In genomic region chrX:2294474-2295434, dm6 we compare ENCODE assay signal across 1 fruit fly cellular context.
TF ChIP-seq lines count a peak whose summit lies in the region.

No protein-coding gene starts in this region.

TF ChIP-seq in whole organism, embryonic, 481 proteins besides CTCF, POLR2A, EP300 and RAD21 (continued from another document and continues in another):
- TF ChIP-seq hth (optimal IDR thresholded peaks at IDR 0.05; lab: Kevin White, UChicago) (no peak), CG3847 (GFP tag; IDR thresholded peaks at IDR 0.05; lab: Robert Waterston, UW) (no peak), ssp (GFP tag; IDR thresholded peaks at IDR 0.05; lab: Robert Waterston, UW) (no peak), CG16863 (GFP tag; optimal IDR thresholded peaks at IDR 0.05; lab: Kevin White, UChicago) (peak; percentile 16), Rfx (GFP tag; IDR thresholded peaks at IDR 0.05; lab: Robert Waterston, UW) (no peak), gsb (GFP tag; IDR thresholded peaks at IDR 0.05; lab: Robert Waterston, UW) (no peak), NC2α (GFP tag; optimal IDR thresholded peaks at IDR 0.05; lab: Kevin White, UChicago) (no peak), bigmax (GFP tag; optimal IDR thresholded peaks at IDR 0.05; lab: Kevin White, UChicago) (no peak), CG31388 (GFP tag; optimal IDR thresholded peaks at IDR 0.05; lab: Kevin White, UChicago) (no peak), luna (GFP tag; optimal IDR thresholded peaks at IDR 0.05; lab: Kevin White, UChicago) (no peak), ci (GFP tag; IDR thresholded peaks at IDR 0.05; lab: Robert Waterston, UW) (peak; percentile 61), Rx (GFP tag; IDR thresholded peaks at IDR 0.05; lab: Robert Waterston, UW) (no peak), jumu (GFP tag; optimal IDR thresholded peaks at IDR 0.05; lab: Kevin White, UChicago) (no peak), CG1832 (GFP tag; optimal IDR thresholded peaks at IDR 0.05; lab: Kevin White, UChicago) (no peak), Fer3 (tag; optimal IDR thresholded peaks at IDR 0.05; lab: Kevin White, UChicago) (no peak), Myb (GFP tag; optimal IDR thresholded peaks at IDR 0.05; lab: Kevin White, UChicago) (no peak), tin (GFP tag; optimal IDR thresholded peaks at IDR 0.05; lab: Kevin White, UChicago) (no peak), CG11695 (GFP tag; IDR thresholded peaks at IDR 0.05; lab: Robert Waterston, UW) (0 out of 3 replicates have a peak, but pooled peaks have one; percentile 6), Taf1 (GFP tag; IDR thresholded peaks at IDR 0.05; lab: Robert Waterston, UW) (no peak), aop (GFP tag; IDR thresholded peaks at IDR 0.05; lab: Robert Waterston, UW) (no peak), CG13123 (GFP tag; optimal IDR thresholded peaks at IDR 0.05; lab: Kevin White, UChicago) (no peak), Hand (GFP tag; optimal IDR thresholded peaks at IDR 0.05; lab: Kevin White, UChicago) (no peak), croc (GFP tag; conservative IDR thresholded peaks at IDR 0.05; lab: Robert Waterston, UW) (no peak), pros (GFP tag; optimal IDR thresholded peaks at IDR 0.05; lab: Kevin White, UChicago) (no peak), cato (GFP tag; optimal IDR thresholded peaks at IDR 0.05; lab: Kevin White, UChicago; ENCODE audit: borderline replicate concordance) (no peak), corto (GFP tag; optimal IDR thresholded peaks at IDR 0.05; lab: Kevin White, UChicago) (no peak), Pdp1 (GFP tag; optimal IDR thresholded peaks at IDR 0.05; lab: Kevin White, UChicago) (no peak), Dad (GFP tag; optimal IDR thresholded peaks at IDR 0.05; lab: Kevin White, UChicago) (no peak), CG12299 (tag; optimal IDR thresholded peaks at IDR 0.05; lab: Kevin White, UChicago) (no peak), Nf-YB (GFP tag; optimal IDR thresholded peaks at IDR 0.05; lab: Kevin White, UChicago) (no peak), tx (GFP tag; optimal IDR thresholded peaks at IDR 0.05; lab: Kevin White, UChicago) (no peak), CG7839 (tag; optimal IDR thresholded peaks at IDR 0.05; lab: Kevin White, UChicago) (no peak), CG9437 (GFP tag; optimal IDR thresholded peaks at IDR 0.05; lab: Kevin White, UChicago) (no peak), CG6654 (GFP tag; optimal IDR thresholded peaks at IDR 0.05; lab: Kevin White, UChicago) (no peak), phol (tag; optimal IDR thresholded peaks at IDR 0.05; lab: Kevin White, UChicago) (no peak), CG1602 (GFP tag; optimal IDR thresholded peaks at IDR 0.05; lab: Kevin White, UChicago) (no peak), scrt (GFP tag; optimal IDR thresholded peaks at IDR 0.05; lab: Kevin White, UChicago) (no peak), Atf-2 (GFP tag; optimal IDR thresholded peaks at IDR 0.05; lab: Kevin White, UChicago) (no peak), H15 (GFP tag; IDR thresholded peaks at IDR 0.05; lab: Robert Waterston, UW) (no peak), Ets65A (GFP tag; lab: Kevin White, UChicago) (no peak), CG11085 (GFP tag; IDR thresholded peaks at IDR 0.05; lab: Robert Waterston, UW) (no peak), Nf-YA (GFP tag; IDR thresholded peaks at IDR 0.05; lab: Robert Waterston, UW) (no peak), dati (GFP tag; IDR thresholded peaks at IDR 0.05; lab: Robert Waterston, UW) (0 out of 2 replicates have a peak, but pooled peaks have one; percentile 50), MESR4 (GFP tag; optimal IDR thresholded peaks at IDR 0.05; lab: Kevin White, UChicago) (no peak), stwl (tag; optimal IDR thresholded peaks at IDR 0.05; lab: Kevin White, UChicago) (no peak), Asciz (GFP tag; optimal IDR thresholded peaks at IDR 0.05; lab: Kevin White, UChicago) (peak; percentile 11), HLH4C (GFP tag; IDR thresholded peaks at IDR 0.05; lab: Robert Waterston, UW; ENCODE audit: partially characterized antibody) (no peak), CG1024 (GFP tag; IDR thresholded peaks at IDR 0.05; lab: Robert Waterston, UW) (peak; percentile 34; the same call in 1 of the 2 replicates), Hey (tag; optimal IDR thresholded peaks at IDR 0.05; lab: Kevin White, UChicago) (no peak), tio (GFP tag; optimal IDR thresholded peaks at IDR 0.05; lab: Kevin White, UChicago) (no peak), az2 (GFP tag; optimal IDR thresholded peaks at IDR 0.05; lab: Kevin White, UChicago) (no peak), CG7372 (GFP tag; IDR thresholded peaks at IDR 0.05; lab: Robert Waterston, UW) (no peak), fu2 (GFP tag; optimal IDR thresholded peaks at IDR 0.05; lab: Kevin White, UChicago) (no peak), pfk (GFP tag; optimal IDR thresholded peaks at IDR 0.05; lab: Kevin White, UChicago) (no peak), amos (GFP tag; IDR thresholded peaks at IDR 0.05; lab: Robert Waterston, UW; ENCODE audit: partially characterized antibody) (no peak), Lpt (GFP tag; optimal IDR thresholded peaks at IDR 0.05; lab: Kevin White, UChicago) (no peak), kni (GFP tag; optimal IDR thresholded peaks at IDR 0.05; lab: Kevin White, UChicago) (no peak), HmgZ (tag; optimal IDR thresholded peaks at IDR 0.05; lab: Kevin White, UChicago) (no peak), CG9797 (GFP tag; optimal IDR thresholded peaks at IDR 0.05; lab: Kevin White, UChicago) (no peak), ATbp (GFP tag; optimal IDR thresholded peaks at IDR 0.05; lab: Kevin White, UChicago) (peak; percentile 69), fd96Cb (tag; optimal IDR thresholded peaks at IDR 0.05; lab: Kevin White, UChicago) (peak; percentile 7), gce (GFP tag; IDR thresholded peaks at IDR 0.05; lab: Robert Waterston, UW) (peak; percentile 76; the same call in 1 of the 3 replicates), CG30403 (GFP tag; optimal IDR thresholded peaks at IDR 0.05; lab: Kevin White, UChicago) (no peak), CG13775 (GFP tag; optimal IDR thresholded peaks at IDR 0.05; lab: Kevin White, UChicago) (no peak), CoRest (tag; optimal IDR thresholded peaks at IDR 0.05; lab: Kevin White, UChicago) (peak; percentile 8), Ssrp (tag; optimal IDR thresholded peaks at IDR 0.05; lab: Kevin White, UChicago) (no peak), Bteb2 (GFP tag; optimal IDR thresholded peaks at IDR 0.05; lab: Kevin White, UChicago) (no peak), Ada2b (GFP tag; IDR thresholded peaks at IDR 0.05; lab: Robert Waterston, UW) (no peak), Eip74EF (GFP tag; optimal IDR thresholded peaks at IDR 0.05; lab: Kevin White, UChicago) (no peak), Dp (GFP tag; optimal IDR thresholded peaks at IDR 0.05; lab: Kevin White, UChicago) (no peak), z (GFP tag; IDR thresholded peaks at IDR 0.05; lab: Robert Waterston, UW) (peak; percentile 92), odd (GFP tag; optimal IDR thresholded peaks at IDR 0.05; lab: Kevin White, UChicago) (no peak), CG7556 (GFP tag; optimal IDR thresholded peaks at IDR 0.05; lab: Kevin White, UChicago) (no peak), Oli (tag; optimal IDR thresholded peaks at IDR 0.05; lab: Kevin White, UChicago) (no peak), CG3407 (GFP tag; optimal IDR thresholded peaks at IDR 0.05; lab: Kevin White, UChicago) (peak; percentile 20), CG14860 (GFP tag; IDR thresholded peaks at IDR 0.05; lab: Robert Waterston, UW; ENCODE audit: partially characterized antibody) (no peak), otp (GFP tag; IDR thresholded peaks at IDR 0.05; lab: Robert Waterston, UW) (no peak), chif (GFP tag; optimal IDR thresholded peaks at IDR 0.05; lab: Kevin White, UChicago) (peak; percentile 15 to 30), CG7786 (GFP tag; optimal IDR thresholded peaks at IDR 0.05; lab: Kevin White, UChicago) (no peak), C15 (GFP tag; IDR thresholded peaks at IDR 0.05; lab: Robert Waterston, UW) (no peak), CG2202 (tag; optimal IDR thresholded peaks at IDR 0.05; lab: Kevin White, UChicago) (peak; percentile 14), wdn (GFP tag; IDR thresholded peaks at IDR 0.05; lab: Robert Waterston, UW) (no peak), Side (GFP tag; optimal IDR thresholded peaks at IDR 0.05; lab: Kevin White, UChicago) (peak; percentile 38), ftz-f1 (GFP tag; optimal IDR thresholded peaks at IDR 0.05; lab: Kevin White, UChicago) (no peak), CG11093 (GFP tag; IDR thresholded peaks at IDR 0.05; lab: Robert Waterston, UW) (no peak), Aef1 (GFP tag; IDR thresholded peaks at IDR 0.05; lab: Robert Waterston, UW) (no peak), Dip2 (GFP tag; IDR thresholded peaks at IDR 0.05; lab: Robert Waterston, UW) (no peak), onecut (GFP tag; IDR thresholded peaks at IDR 0.05; lab: Robert Waterston, UW) (no peak), Hr39 (optimal IDR thresholded peaks at IDR 0.05; lab: Kevin White, UChicago) (no peak), CG10147 (GFP tag; optimal IDR thresholded peaks at IDR 0.05; lab: Kevin White, UChicago) (no peak), CG17612 (GFP tag; IDR thresholded peaks at IDR 0.05; lab: Robert Waterston, UW) (no peak), CG4854 (GFP tag; optimal IDR thresholded peaks at IDR 0.05; lab: Kevin White, UChicago) (no peak), CG17385 (GFP tag; optimal IDR thresholded peaks at IDR 0.05; lab: Kevin White, UChicago) (no peak), CG18011 (GFP tag; optimal IDR thresholded peaks at IDR 0.05; lab: Kevin White, UChicago) (no peak), CG7357 (GFP tag; IDR thresholded peaks at IDR 0.05; lab: Robert Waterston, UW) (no peak), zen (tag; optimal IDR thresholded peaks at IDR 0.05; lab: Kevin White, UChicago) (no peak), Dip3 (GFP tag; optimal IDR thresholded peaks at IDR 0.05; lab: Kevin White, UChicago) (no peak), BtbVII (GFP tag; optimal IDR thresholded peaks at IDR 0.05; lab: Kevin White, UChicago) (no peak), sqz (GFP tag; optimal IDR thresholded peaks at IDR 0.05; lab: Kevin White, UChicago) (no peak), zfh1 (GFP tag; IDR thresholded peaks at IDR 0.05; lab: Robert Waterston, UW) (peak; percentile 47; the same call in 1 of the 3 replicates), Sry-δ (GFP tag; optimal IDR thresholded peaks at IDR 0.05; lab: Kevin White, UChicago) (no peak), crol (GFP tag; IDR thresholded peaks at IDR 0.05; lab: Robert Waterston, UW) (peak; percentile 68; the same call in 1 of the 2 replicates), CG42726 (GFP tag; IDR thresholded peaks at IDR 0.05; lab: Robert Waterston, UW; ENCODE audit: partially characterized antibody) (no peak), maf-S (GFP tag; optimal IDR thresholded peaks at IDR 0.05; lab: Kevin White, UChicago) (no peak), mld (GFP tag; IDR thresholded peaks at IDR 0.05; lab: Robert Waterston, UW; ENCODE audit: partially characterized antibody) (no peak), pita (GFP tag; optimal IDR thresholded peaks at IDR 0.05; lab: Kevin White, UChicago) (no peak), slp2 (GFP tag; optimal IDR thresholded peaks at IDR 0.05; lab: Kevin White, UChicago) (no peak), CG4328 (GFP tag; optimal IDR thresholded peaks at IDR 0.05; lab: Kevin White, UChicago) (peak; percentile 45), twi (tag; optimal IDR thresholded peaks at IDR 0.05; lab: Kevin White, UChicago) (no peak), CG18476 (GFP tag; optimal IDR thresholded peaks at IDR 0.05; lab: Kevin White, UChicago) (no peak), dimm (GFP tag; IDR thresholded peaks at IDR 0.05; lab: Robert Waterston, UW) (0 out of 2 replicates have a peak, but pooled peaks have one; percentile 35), Jarid2 (GFP tag; optimal IDR thresholded peaks at IDR 0.05; lab: Kevin White, UChicago) (no peak), CG4707 (GFP tag; optimal IDR thresholded peaks at IDR 0.05; lab: Kevin White, UChicago) (peak; percentile 58), CG2116 (GFP tag; optimal IDR thresholded peaks at IDR 0.05; lab: Kevin White, UChicago) (no peak), cad (GFP tag; optimal IDR thresholded peaks at IDR 0.05; lab: Kevin White, UChicago) (no peak), CG17328 (GFP tag; IDR thresholded peaks at IDR 0.05; lab: Robert Waterston, UW) (0 out of 2 replicates have a peak, but pooled peaks have one; percentile 10), Mad (GFP tag; optimal IDR thresholded peaks at IDR 0.05; lab: Kevin White, UChicago) (no peak), grau (tag; optimal IDR thresholded peaks at IDR 0.05; lab: Kevin White, UChicago) (no peak), Atf6 (GFP tag; IDR thresholded peaks at IDR 0.05; lab: Robert Waterston, UW) (no peak), HLH54F (GFP tag; optimal IDR thresholded peaks at IDR 0.05; lab: Kevin White, UChicago) (no peak), sr (GFP tag; IDR thresholded peaks at IDR 0.05; lab: Robert Waterston, UW) (peak; percentile 19; the same call in 1 of the 3 replicates), trem (tag; optimal IDR thresholded peaks at IDR 0.05; lab: Kevin White, UChicago) (no peak), Awh (GFP tag; IDR thresholded peaks at IDR 0.05; lab: Robert Waterston, UW) (peak; percentile 60; the same call in 1 of the 2 replicates), CG10431 (GFP tag; optimal IDR thresholded peaks at IDR 0.05; lab: Kevin White, UChicago) (no peak), CG13894 (tag; optimal IDR thresholded peaks at IDR 0.05; lab: Kevin White, UChicago) (no peak), Drgx (GFP tag; IDR thresholded peaks at IDR 0.05; lab: Robert Waterston, UW) (peak; percentile 55), CG5245 (GFP tag; optimal IDR thresholded peaks at IDR 0.05; lab: Kevin White, UChicago) (no peak), gsb-n (tag; optimal IDR thresholded peaks at IDR 0.05; lab: Kevin White, UChicago) (no peak), dm (GFP tag; optimal IDR thresholded peaks at IDR 0.05; lab: Kevin White, UChicago) (no peak), CG10462 (GFP tag; optimal IDR thresholded peaks at IDR 0.05; lab: Kevin White, UChicago) (no peak), CG2875 (GFP tag; optimal IDR thresholded peaks at IDR 0.05; lab: Kevin White, UChicago) (peak; percentile 29), bcd (GFP tag; optimal IDR thresholded peaks at IDR 0.05; lab: Kevin White, UChicago) (peak; percentile 16), CG10267 (tag; optimal IDR thresholded peaks at IDR 0.05; lab: Kevin White, UChicago) (no peak), Dll (GFP tag; IDR thresholded peaks at IDR 0.05; lab: Robert Waterston, UW; ENCODE audit: partially characterized antibody) (no peak), btn (GFP tag; optimal IDR thresholded peaks at IDR 0.05; lab: Kevin White, UChicago) (no peak), dysf (GFP tag; IDR thresholded peaks at IDR 0.05; lab: Robert Waterston, UW) (no peak), ase (GFP tag; IDR thresholded peaks at IDR 0.05; lab: Robert Waterston, UW) (no peak), HLH3B (GFP tag; IDR thresholded peaks at IDR 0.05; lab: Robert Waterston, UW) (no peak), peb (GFP tag; IDR thresholded peaks at IDR 0.05; lab: Robert Waterston, UW) (no peak)
